Worm (Caenorhabditis elegans) whole organism, L1 larva: ENCODE data around the gene gta-1.

Experiments
- aly-2 ChIP-seq: fragments of 150-350 bp; optimal IDR thresholded peaks from 2 replicates; lab custom pipeline; 2014; ENCODE audit warnings: missing biosample characterization, missing genetic modification characterization
- egl-27 ChIP-seq, 2 experiments: fragments of 150-350 bp in 1 of 2; sonication (generic microtip); optimal IDR thresholded peaks; 3 replicates each; lab custom pipeline; 2017 to 2018; ENCODE audit warnings: missing biosample characterization in 2 of 2, missing genetic modification characterization in 2 of 2, missing genetic modification reagents in 2 of 2
- lir-3 ChIP-seq: sonication (generic microtip); optimal IDR thresholded peaks from 2 replicates; lab custom pipeline; 2016; ENCODE audit warnings: mild to moderate bottlenecking, missing genetic modification characterization, moderate library complexity, missing compliant biosample characterization; ENCODE audit not compliant: poor library complexity
- lsy-2 ChIP-seq, 2 experiments: fragments of 150-350 bp; optimal IDR thresholded peaks; 2 replicates each; lab custom pipeline; 2014; ENCODE audit warnings: missing biosample characterization in 2 of 2, missing genetic modification characterization in 2 of 2
- snpc-4 ChIP-seq: fragments of 150-350 bp; optimal IDR thresholded peaks from 2 replicates; lab custom pipeline; 2014; ENCODE audit warnings: missing biosample characterization, missing genetic modification characterization
- tbx-2 ChIP-seq: sonication (generic microtip); optimal IDR thresholded peaks from 2 replicates; lab custom pipeline; 2016; ENCODE audit warnings: missing genetic modification characterization, missing compliant biosample characterization
- ztf-11 ChIP-seq, 2 experiments: sonication (generic microtip); optimal IDR thresholded peaks; 2 replicates each; lab custom pipeline; 2016 to 2017; ENCODE audit warnings: missing genetic modification characterization in 2 of 2, missing biosample characterization in 1 of 2, missing compliant biosample characterization in 1 of 2

- TF ChIP-seq snpc-4 (tag; lab: Kevin White, UChicago) (no peak), tbx-2 (no peak), aly-2 (no peak), ztf-11 (tag; optimal IDR thresholded peaks at IDR 0.05; lab: Kevin White, UChicago) (no peak), egl-27 (tag; optimal IDR thresholded peaks at IDR 0.05; lab: Kevin White, UChicago) (no peak), lir-3 (no peak), lsy-2 (tag; optimal IDR thresholded peaks at IDR 0.05; lab: Kevin White, UChicago) (no peak)
Measured at ce11 chrIV:10214811-10215210, 34.4 kb downstream of the gta-1 start, which contains the start of gene abt-1.
